Fruit fly (Drosophila melanogaster) Kc167 (cell line): ENCODE data around the gene Dnah3.

Experiments
- Myc ChIP-seq: fragments of >200 bp; optimal IDR thresholded peaks from 2 replicates; lab custom pipeline; 2017; ENCODE audit warnings: missing external identifiers
- Sin3A ChIP-seq: fragments of >200 bp; optimal IDR thresholded peaks from 2 replicates; lab custom pipeline; 2018; ENCODE audit warnings: missing external identifiers
- h ChIP-seq: fragments of >200 bp; optimal IDR thresholded peaks from 3 replicates; lab custom pipeline; 2018; ENCODE audit warnings: missing external identifiers
- insv ChIP-seq: fragments of >200 bp; optimal IDR thresholded peaks from 3 replicates; lab custom pipeline; 2018; ENCODE audit warnings: missing external identifiers
- psq ChIP-seq: fragments of >200 bp; optimal IDR thresholded peaks from 2 replicates; lab custom pipeline; 2017; ENCODE audit warnings: missing external identifiers
- ttk ChIP-seq: sonication (Bioruptor generic); optimal IDR thresholded peaks from 2 replicates; lab custom pipeline; 2017; ENCODE audit warnings: missing external identifiers

- TF ChIP-seq ttk (no peak), insv (lab: Kevin White, UChicago) (no peak), h (lab: Kevin White, UChicago) (no peak), psq (lab: Kevin White, UChicago) (no peak), Myc (lab: Kevin White, UChicago) (no peak), Sin3A (no peak)
Measured at dm6 chr3L:4860969-4861368, at the start of gene Dnah3.
